Fruit fly (Drosophila melanogaster) whole organism, prepupa: ENCODE data around the gene BthD.

Source experiments
- Blimp-1 ChIP-seq: fragments of 200-800 bp; sonication (Bioruptor generic); optimal IDR thresholded peaks from 3 replicates; lab custom pipeline; 2017; ENCODE audit warnings: missing biosample characterization, missing genetic modification characterization, mild to moderate bottlenecking, moderate library complexity, missing genetic modification reagents
- CG10631 ChIP-seq: fragments of 200-800 bp; sonication (Bioruptor generic); optimal IDR thresholded peaks from 2 replicates; lab custom pipeline; 2016; ENCODE audit warnings: missing biosample characterization, missing genetic modification characterization
- CG10669 ChIP-seq: fragments of 200-800 bp; sonication (Bioruptor generic); optimal IDR thresholded peaks from 3 replicates; lab custom pipeline; 2018; ENCODE audit warnings: missing biosample characterization, mild to moderate bottlenecking, missing genetic modification characterization, moderate library complexity
- CG11762 ChIP-seq: fragments of 200-800 bp; sonication (Bioruptor generic); optimal IDR thresholded peaks from 3 replicates; lab custom pipeline; 2016; ENCODE audit warnings: missing biosample characterization, missing genetic modification characterization; ENCODE audit not compliant: insufficient read depth
- CG11902 ChIP-seq: fragments of 200-800 bp; sonication (Bioruptor generic); optimal IDR thresholded peaks from 3 replicates; lab custom pipeline; 2016; ENCODE audit warnings: missing biosample characterization, missing genetic modification characterization
- CG15336 ChIP-seq: fragments of 200-800 bp; sonication (Bioruptor generic); IDR thresholded peaks from 2 replicates; pipeline ENCODE4 v1.3.6; 2022; ENCODE audit warnings: missing biosample characterization, missing genetic modification characterization
- CG3032 ChIP-seq: fragments of 200-800 bp; optimal IDR thresholded peaks from 2 replicates; lab custom pipeline; 2019; ENCODE audit warnings: missing biosample characterization, mild to moderate bottlenecking, missing genetic modification characterization, moderate library complexity
- CG32006 ChIP-seq: fragments of 200-800 bp; sonication (Bioruptor generic); optimal IDR thresholded peaks from 3 replicates; lab custom pipeline; 2017; ENCODE audit warnings: missing biosample characterization, mild to moderate bottlenecking, missing genetic modification characterization
- CG34406 ChIP-seq: fragments of 200-800 bp; sonication (Bioruptor generic); optimal IDR thresholded peaks from 3 replicates; lab custom pipeline; 2016; ENCODE audit warnings: missing biosample characterization, missing genetic modification characterization
- CG3919 ChIP-seq: fragments of 200-800 bp; sonication (Bioruptor generic); optimal IDR thresholded peaks from 3 replicates; lab custom pipeline; 2016; ENCODE audit warnings: missing biosample characterization, missing genetic modification characterization
- CG6163 ChIP-seq: fragments of 200-800 bp; sonication (Bioruptor generic); IDR thresholded peaks from 3 replicates; pipeline ENCODE4 v1.3.6; 2022; ENCODE audit warnings: missing biosample characterization, missing genetic modification characterization
- CG6854 ChIP-seq: fragments of 200-800 bp; sonication (Bioruptor generic); optimal IDR thresholded peaks from 2 replicates; lab custom pipeline; 2017; ENCODE audit warnings: missing biosample characterization, mild to moderate bottlenecking, missing genetic modification characterization
- CG7368 ChIP-seq: fragments of 200-800 bp; sonication (Bioruptor generic); optimal IDR thresholded peaks from 3 replicates; lab custom pipeline; 2016; ENCODE audit warnings: missing biosample characterization, missing genetic modification characterization
- CG8119 ChIP-seq: fragments of 200-800 bp; sonication (Bioruptor generic); IDR thresholded peaks from 3 replicates; pipeline ENCODE4 v1.3.6; 2022; ENCODE audit warnings: missing biosample characterization, missing genetic modification characterization
- CG8632 ChIP-seq: fragments of 200-800 bp; sonication (Bioruptor generic); optimal IDR thresholded peaks from 3 replicates; lab custom pipeline; 2016; ENCODE audit warnings: missing biosample characterization, missing genetic modification characterization
- Eip93F ChIP-seq: fragments of 200-800 bp; sonication (Bioruptor generic); optimal IDR thresholded peaks from 2 replicates; lab custom pipeline; 2016; ENCODE audit warnings: missing biosample characterization, mild to moderate bottlenecking, missing genetic modification characterization
- Ets21C ChIP-seq: fragments of 200-800 bp; sonication (Bioruptor generic); optimal IDR thresholded peaks from 3 replicates; lab custom pipeline; 2016; ENCODE audit warnings: missing biosample characterization, missing genetic modification characterization
- Ets96B ChIP-seq: fragments of 200-800 bp; optimal IDR thresholded peaks from 2 replicates; lab custom pipeline; 2019; ENCODE audit warnings: missing biosample characterization, mild to moderate bottlenecking, missing genetic modification characterization, moderate library complexity
- Gug ChIP-seq: fragments of 200-800 bp; sonication (Bioruptor generic); IDR thresholded peaks from 2 replicates; pipeline ENCODE4 v1.3.6; 2022; ENCODE audit warnings: missing biosample characterization, missing genetic modification characterization
- Hr38 ChIP-seq: sonication (Bioruptor generic); optimal IDR thresholded peaks from 2 replicates; lab custom pipeline; 2016; ENCODE audit warnings: missing biosample characterization, missing genetic modification characterization
- Hr39 ChIP-seq: fragments of 200-800 bp; sonication (Bioruptor generic); optimal IDR thresholded peaks from 2 replicates; lab custom pipeline; 2016; ENCODE audit warnings: missing biosample characterization, missing genetic modification characterization
- Hr4 ChIP-seq: fragments of 200-800 bp; sonication (Bioruptor generic); optimal IDR thresholded peaks from 3 replicates; lab custom pipeline; 2016; ENCODE audit warnings: missing biosample characterization, missing genetic modification characterization
- Lpt ChIP-seq: fragments of 200-800 bp; sonication (Bioruptor generic); optimal IDR thresholded peaks from 3 replicates; lab custom pipeline; 2016; ENCODE audit warnings: missing biosample characterization, missing genetic modification characterization
- OdsH ChIP-seq: fragments of 200-800 bp; sonication (Bioruptor generic); optimal IDR thresholded peaks from 3 replicates; lab custom pipeline; 2016; ENCODE audit warnings: missing biosample characterization, missing genetic modification characterization
- Smox ChIP-seq: fragments of 200-800 bp; sonication (Bioruptor generic); optimal IDR thresholded peaks from 3 replicates; lab custom pipeline; 2016; ENCODE audit warnings: missing biosample characterization, missing genetic modification characterization
- Sox102F ChIP-seq: fragments of 200-800 bp; sonication (Bioruptor generic); optimal IDR thresholded peaks from 2 replicates; lab custom pipeline; 2016; ENCODE audit warnings: missing biosample characterization, mild to moderate bottlenecking, missing genetic modification characterization
- Sox14 ChIP-seq: fragments of 200-800 bp; sonication (Bioruptor generic); optimal IDR thresholded peaks from 3 replicates; lab custom pipeline; 2016; ENCODE audit warnings: missing biosample characterization, missing genetic modification characterization
- Sox15 ChIP-seq: fragments of 200-800 bp; sonication (Bioruptor generic); optimal IDR thresholded peaks from 3 replicates; lab custom pipeline; 2016; ENCODE audit warnings: missing biosample characterization, missing genetic modification characterization
- achi ChIP-seq: fragments of 200-800 bp; sonication (Bioruptor generic); optimal IDR thresholded peaks from 3 replicates; lab custom pipeline; 2016; ENCODE audit warnings: missing biosample characterization, missing genetic modification characterization
- acj6 ChIP-seq: fragments of 200-800 bp; sonication (Bioruptor generic); optimal IDR thresholded peaks from 3 replicates; lab custom pipeline; 2016; ENCODE audit warnings: missing biosample characterization, missing genetic modification characterization
- dsx ChIP-seq: fragments of 200-800 bp; optimal IDR thresholded peaks from 3 replicates; lab custom pipeline; 2019; ENCODE audit warnings: missing biosample characterization, mild to moderate bottlenecking, missing genetic modification characterization, moderate library complexity; ENCODE audit not compliant: poor library complexity, severe bottlenecking
- eg ChIP-seq: fragments of 200-800 bp; sonication (Bioruptor generic); IDR thresholded peaks from 3 replicates; pipeline ENCODE4 v1.3.6; 2022; ENCODE audit warnings: missing biosample characterization, missing genetic modification characterization
- esn ChIP-seq: fragments of 200-800 bp; sonication (Bioruptor generic); optimal IDR thresholded peaks from 2 replicates; lab custom pipeline; 2016; ENCODE audit warnings: missing biosample characterization, mild to moderate bottlenecking, missing genetic modification characterization, moderate library complexity
- fd59A ChIP-seq: fragments of 200-800 bp; sonication (Bioruptor generic); optimal IDR thresholded peaks from 2 replicates; lab custom pipeline; 2017; ENCODE audit warnings: missing biosample characterization, mild to moderate bottlenecking, missing genetic modification characterization, missing genetic modification reagents
- lz ChIP-seq: fragments of 200-800 bp; sonication (Bioruptor generic); optimal IDR thresholded peaks from 3 replicates; lab custom pipeline; 2016; ENCODE audit warnings: missing biosample characterization, missing genetic modification characterization
- pdm3 ChIP-seq: fragments of 200-800 bp; sonication (Bioruptor generic); optimal IDR thresholded peaks from 3 replicates; lab custom pipeline; 2016; ENCODE audit warnings: missing biosample characterization, missing genetic modification characterization
- salr ChIP-seq, 2 experiments: fragments of 200-800 bp; sonication (Bioruptor generic); optimal IDR thresholded peaks; 3 replicates each; lab custom pipeline; 2016 to 2018; ENCODE audit warnings: missing biosample characterization in 2 of 2, missing genetic modification characterization in 2 of 2, mild to moderate bottlenecking in 1 of 2
- svp ChIP-seq: fragments of 200-800 bp; sonication (Bioruptor generic); peaks from one replicate; lab custom pipeline; 2016; ENCODE audit warnings: missing biosample characterization, missing genetic modification characterization
- topi ChIP-seq: fragments of 200-800 bp; sonication (Bioruptor generic); optimal IDR thresholded peaks from 3 replicates; lab custom pipeline; 2016; ENCODE audit warnings: missing biosample characterization, missing genetic modification characterization
- vri ChIP-seq: fragments of 200-800 bp; sonication (Bioruptor generic); optimal IDR thresholded peaks from 3 replicates; lab custom pipeline; 2016; ENCODE audit warnings: missing biosample characterization, mild to moderate bottlenecking, missing genetic modification characterization

The BthD gene

DNA sequence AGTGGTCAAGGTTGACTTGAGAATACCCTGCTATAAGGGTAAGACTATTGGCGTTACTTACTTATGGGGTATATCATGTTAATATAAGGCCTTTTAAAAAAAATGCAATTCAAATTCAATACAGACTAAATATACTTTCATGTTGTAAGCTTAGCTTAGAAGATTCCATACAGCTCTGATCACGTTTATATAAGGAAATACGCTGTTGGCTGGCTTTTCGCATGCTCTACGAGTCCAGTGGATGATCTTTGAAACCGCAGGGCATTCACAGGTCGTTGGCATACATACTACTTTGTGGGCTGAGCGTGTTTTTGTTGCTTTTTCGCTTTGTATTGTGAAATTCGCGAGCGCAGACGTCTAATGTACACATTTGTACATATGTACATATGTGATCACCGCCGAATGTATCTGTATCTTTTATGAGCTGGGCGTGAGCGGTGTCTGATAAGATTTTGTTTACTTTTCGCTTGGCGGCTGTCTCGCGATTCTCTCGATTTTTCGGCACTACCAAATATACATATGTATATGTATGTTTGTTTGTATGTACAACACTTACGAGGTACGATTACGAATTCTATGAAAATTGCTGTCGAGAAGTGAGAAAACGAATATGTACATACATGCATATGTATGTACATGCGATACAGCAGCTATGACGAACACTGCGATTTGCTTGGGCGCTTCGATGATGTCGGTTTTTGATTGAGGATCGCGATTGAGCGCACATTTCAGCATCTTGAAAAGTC, 22.5 kb downstream of the BthD start (continued):
- peak; percentile 17 for TF ChIP-seq dsx
- peak; percentile 35 for TF ChIP-seq achi (GFP tag; lab: Kevin White, UChicago)
- TF ChIP-seq CG3919, result peak; percentile 8
- no peak for TF ChIP-seq CG11762
- peak; percentile 39 for TF ChIP-seq lz
- peak; percentile 40 for TF ChIP-seq Sox102F (GFP tag; lab: Kevin White, UChicago)
- TF ChIP-seq Gug (GFP tag; lab: Robert Waterston, UW), result no peak
- no peak for TF ChIP-seq fd59A (GFP tag; lab: Kevin White, UChicago)
- peak; percentile 38 for TF ChIP-seq Sox14 (GFP tag; lab: Kevin White, UChicago)
- TF ChIP-seq CG3032 (tag; lab: Kevin White, UChicago), result no peak
- peak; percentile 50 for TF ChIP-seq CG32006
- peak; percentile 24 for TF ChIP-seq Ets21C (GFP tag; lab: Kevin White, UChicago)
- TF ChIP-seq Ets96B (tag; lab: Kevin White, UChicago), result no peak
- TF ChIP-seq Sox15, result peak; percentile 16
- peak; percentile 4 for TF ChIP-seq Blimp-1
- peak; percentile 17 for TF ChIP-seq CG6854 (GFP tag; lab: Kevin White, UChicago)
- TF ChIP-seq CG10669 (GFP tag; lab: Kevin White, UChicago), result no peak
- peak; percentile 55 for TF ChIP-seq topi (GFP tag; lab: Kevin White, UChicago)
- peak; percentile 14 for TF ChIP-seq acj6 (GFP tag; lab: Kevin White, UChicago)
- TF ChIP-seq Hr39 (GFP tag; lab: Kevin White, UChicago), result peak; percentile 52
- peak; percentile 35; the same call in 1 of the 3 replicates for TF ChIP-seq CG8119 (GFP tag; lab: Robert Waterston, UW)
- peak; percentile 54 for TF ChIP-seq esn
- no peak for TF ChIP-seq CG6163
- no peak for TF ChIP-seq CG11902 (GFP tag; lab: Kevin White, UChicago)
- TF ChIP-seq CG10631 (GFP tag; lab: Kevin White, UChicago), result no peak
- TF ChIP-seq pdm3 (GFP tag; lab: Kevin White, UChicago), result peak; percentile 46
- peak; percentile 8 for TF ChIP-seq CG34406 (GFP tag; lab: Kevin White, UChicago)
- TF ChIP-seq CG8632 (GFP tag; lab: Kevin White, UChicago), result peak; percentile 19
- TF ChIP-seq salr (GFP tag; optimal IDR thresholded peaks at IDR 0.05; lab: Kevin White, UChicago), result peak in 1 of 2 experiments; percentile 33
- no peak for TF ChIP-seq Lpt (GFP tag; lab: Kevin White, UChicago)
- TF ChIP-seq Hr38 (GFP tag; lab: Kevin White, UChicago), result no peak
- TF ChIP-seq, all 60 proteins: peak for 32

DNA sequence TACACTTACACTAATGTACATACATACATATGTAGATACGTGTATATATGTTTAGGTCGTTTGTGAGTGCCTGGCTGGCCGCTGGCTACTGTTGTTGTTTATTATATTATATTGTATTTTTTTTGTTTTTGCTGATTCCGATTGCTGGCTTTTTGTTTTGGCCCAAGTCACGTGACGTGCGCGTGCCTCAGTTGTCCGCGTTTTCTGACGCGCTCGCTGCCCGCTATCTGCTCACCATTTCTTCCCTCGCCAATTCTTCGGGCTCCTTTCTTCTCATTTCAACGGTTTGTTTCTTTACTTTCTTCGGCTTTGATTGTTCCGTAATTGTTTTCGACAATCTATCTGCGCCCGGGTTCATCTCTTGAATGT, 23.1 kb downstream of the BthD start:
- TF ChIP-seq CG10631 (GFP tag; lab: Kevin White, UChicago) (no peak), svp (peak; percentile 58), CG6854 (GFP tag; lab: Kevin White, UChicago) (no peak)

DNA sequence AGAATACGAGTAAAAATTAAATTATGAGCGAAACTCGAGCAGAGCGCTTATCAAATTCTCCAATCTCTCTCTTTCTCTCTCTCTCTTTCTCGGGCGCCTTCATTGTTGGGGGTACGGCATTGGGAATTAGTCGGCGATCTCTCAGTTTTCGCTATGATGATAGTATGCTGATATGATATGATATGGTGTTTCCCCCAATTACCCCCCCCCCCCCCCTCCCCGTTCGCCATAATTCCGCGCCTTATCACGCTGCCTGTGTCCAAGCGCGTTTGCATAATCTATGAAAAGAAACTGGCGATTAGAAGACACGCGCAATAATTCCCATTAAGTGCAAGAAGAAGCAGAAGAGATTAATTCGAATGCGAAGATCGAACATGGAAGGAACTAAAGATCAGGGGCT, 24.9 kb downstream of the BthD start:
- TF ChIP-seq CG15336 (GFP tag; lab: Robert Waterston, UW) (no peak), Sox14 (GFP tag; lab: Kevin White, UChicago) (no peak), eg (no peak), vri (GFP tag; lab: Kevin White, UChicago) (no peak), Smox (no peak), CG11762 (no peak), OdsH (GFP tag; lab: Kevin White, UChicago) (no peak), Sox15 (no peak), CG7368 (GFP tag; lab: Kevin White, UChicago) (no peak), Hr4 (GFP tag; lab: Kevin White, UChicago) (no peak), Lpt (GFP tag; lab: Kevin White, UChicago) (no peak), Eip93F (no peak), svp (no peak)
